Fruit fly (Drosophila melanogaster) whole organism, embryonic: ENCODE data around the gene CG15330.

Source experiments
- Atf6 ChIP-seq: fragments of 200-800 bp; sonication (Bioruptor generic); IDR thresholded peaks from 2 replicates; pipeline ENCODE4 v1.3.6; 2022; ENCODE audit warnings: missing biosample characterization, missing genetic modification characterization
- BEAF-32 ChIP-seq: fragments of 200-800 bp; sonication (Bioruptor generic); optimal IDR thresholded peaks from 3 replicates; lab custom pipeline; 2017; ENCODE audit warnings: missing biosample characterization, missing genetic modification characterization, mild to moderate bottlenecking, moderate library complexity, missing genetic modification reagents
- BtbVII ChIP-seq: fragments of 200-800 bp; sonication (Bioruptor generic); optimal IDR thresholded peaks from 3 replicates; lab custom pipeline; 2017; ENCODE audit warnings: missing biosample characterization, mild to moderate bottlenecking, missing genetic modification characterization
- CG10654 ChIP-seq: fragments of 200-800 bp; sonication (Bioruptor generic); optimal IDR thresholded peaks from 2 replicates; lab custom pipeline; 2016; ENCODE audit warnings: missing biosample characterization, missing genetic modification characterization
- CG12236 ChIP-seq: fragments of 200-800 bp; sonication (Bioruptor generic); optimal IDR thresholded peaks from 2 replicates; lab custom pipeline; 2016; ENCODE audit warnings: missing biosample characterization, missing genetic modification characterization
- CG12942 ChIP-seq: fragments of 200-800 bp; sonication (Bioruptor generic); optimal IDR thresholded peaks from 3 replicates; lab custom pipeline; 2016; ENCODE audit warnings: missing biosample characterization, missing genetic modification characterization
- CG13775 ChIP-seq: fragments of 200-800 bp; sonication (Bioruptor generic); optimal IDR thresholded peaks from 3 replicates; lab custom pipeline; 2017; ENCODE audit warnings: missing biosample characterization, mild to moderate bottlenecking, missing genetic modification characterization
- CG14965 ChIP-seq: fragments of 200-800 bp; sonication (Bioruptor generic); optimal IDR thresholded peaks from 2 replicates; lab custom pipeline; 2016; ENCODE audit warnings: missing biosample characterization, missing genetic modification characterization, borderline replicate concordance
- CG16813 ChIP-seq: fragments of 200-800 bp; sonication (Bioruptor generic); IDR thresholded peaks from 3 replicates; pipeline ENCODE4 v1.3.6; 2022; ENCODE audit warnings: missing biosample characterization, missing genetic modification characterization; ENCODE audit not compliant: partially characterized antibody
- CG17829 ChIP-seq: fragments of 200-800 bp; optimal IDR thresholded peaks from 2 replicates; lab custom pipeline; 2019; ENCODE audit warnings: missing biosample characterization, mild to moderate bottlenecking, missing genetic modification characterization, moderate library complexity
- CG18011 ChIP-seq: fragments of 200-800 bp; sonication (Bioruptor generic); optimal IDR thresholded peaks from 2 replicates; lab custom pipeline; 2017; ENCODE audit warnings: missing biosample characterization, missing genetic modification characterization, mild to moderate bottlenecking, moderate library complexity, missing genotype
- CG2129 ChIP-seq: fragments of 200-800 bp; sonication (Bioruptor generic); IDR thresholded peaks from 2 replicates; pipeline ENCODE4 v1.3.6; 2022; ENCODE audit warnings: missing biosample characterization, missing genetic modification characterization; ENCODE audit not compliant: partially characterized antibody
- CG2678 ChIP-seq: fragments of 200-800 bp; sonication (Bioruptor generic); optimal IDR thresholded peaks from 3 replicates; lab custom pipeline; 2019; ENCODE audit warnings: missing biosample characterization, mild to moderate bottlenecking, missing genetic modification characterization, moderate library complexity
- CG31224 ChIP-seq: fragments of 200-800 bp; sonication (Bioruptor generic); IDR thresholded peaks from 2 replicates; pipeline ENCODE4 v1.3.6; 2022; ENCODE audit warnings: missing biosample characterization, missing genetic modification characterization
- CG34224 ChIP-seq: fragments of 200-800 bp; sonication (Bioruptor generic); IDR thresholded peaks from 3 replicates; pipeline ENCODE4 v1.3.6; 2022; ENCODE audit warnings: missing biosample characterization, missing genetic modification characterization; ENCODE audit not compliant: partially characterized antibody
- CG34422 ChIP-seq: fragments of 200-800 bp; sonication (Bioruptor generic); IDR thresholded peaks from 3 replicates; pipeline ENCODE4 v1.3.6; 2022; ENCODE audit warnings: missing biosample characterization, missing genetic modification characterization
- CG43689 ChIP-seq: fragments of 200-800 bp; sonication (Bioruptor generic); IDR thresholded peaks from 2 replicates; pipeline ENCODE4 v1.3.6; 2022; ENCODE audit warnings: missing biosample characterization, missing genetic modification characterization
- CG6272 ChIP-seq: fragments of 200-800 bp; sonication (Bioruptor generic); IDR thresholded peaks from 2 replicates; pipeline ENCODE4 v1.3.6; 2022; ENCODE audit warnings: missing biosample characterization, missing genetic modification characterization
- CG6813 ChIP-seq: fragments of 200-800 bp; sonication (Bioruptor generic); optimal IDR thresholded peaks from 2 replicates; lab custom pipeline; 2017; ENCODE audit warnings: missing biosample characterization, missing genetic modification characterization, mild to moderate bottlenecking, moderate library complexity, missing genetic modification reagents
- CG7372 ChIP-seq: fragments of 200-800 bp; sonication (Bioruptor generic); IDR thresholded peaks from 2 replicates; pipeline ENCODE4 v1.3.6; 2022; ENCODE audit warnings: missing biosample characterization, missing genetic modification characterization
- CG7786 ChIP-seq: fragments of 200-800 bp; sonication (Bioruptor generic); optimal IDR thresholded peaks from 2 replicates; lab custom pipeline; 2016; ENCODE audit warnings: missing biosample characterization, missing genetic modification characterization
- CG8359 ChIP-seq: fragments of 200-800 bp; sonication (Bioruptor generic); optimal IDR thresholded peaks from 2 replicates; lab custom pipeline; 2017; ENCODE audit warnings: missing biosample characterization, mild to moderate bottlenecking, missing genetic modification characterization, borderline replicate concordance
- CG8478 ChIP-seq: fragments of >200 bp; optimal IDR thresholded peaks from 2 replicates; lab custom pipeline; 2018
- Dek ChIP-seq: fragments of 200-800 bp; sonication (Bioruptor generic); optimal IDR thresholded peaks from 3 replicates; lab custom pipeline; 2019; ENCODE audit warnings: missing biosample characterization, mild to moderate bottlenecking, missing genetic modification characterization, moderate library complexity
- Dref ChIP-seq: fragments of 200-800 bp; sonication (Bioruptor generic); IDR thresholded peaks from 2 replicates; pipeline ENCODE4 v1.3.6; 2022; ENCODE audit warnings: missing biosample characterization, missing genetic modification characterization
- Lpt ChIP-seq: fragments of >200 bp; optimal IDR thresholded peaks from 2 replicates; lab custom pipeline; 2018; ENCODE audit warnings: missing biosample characterization, missing genetic modification characterization
- Mad ChIP-seq: fragments of 200-800 bp; sonication (Bioruptor generic); optimal IDR thresholded peaks from 2 replicates; lab custom pipeline; 2016; ENCODE audit warnings: missing biosample characterization, missing genetic modification characterization
- Meics ChIP-seq: fragments of 200-800 bp; sonication (Bioruptor generic); optimal IDR thresholded peaks from 2 replicates; lab custom pipeline; 2017; ENCODE audit warnings: missing biosample characterization, mild to moderate bottlenecking, missing genetic modification characterization
- Mrtf ChIP-seq: fragments of 200-800 bp; sonication (Bioruptor generic); IDR thresholded peaks from 3 replicates; pipeline ENCODE4 v1.3.6; 2022; ENCODE audit warnings: missing biosample characterization, missing genetic modification characterization
- Nf-YC ChIP-seq: fragments of 200-800 bp; optimal IDR thresholded peaks from 3 replicates; lab custom pipeline; 2019; ENCODE audit warnings: missing biosample characterization, mild to moderate bottlenecking, missing genetic modification characterization, moderate library complexity
- Optix ChIP-seq: fragments of 200-800 bp; sonication (Bioruptor generic); IDR thresholded peaks from 3 replicates; pipeline ENCODE4 v1.3.6; 2022; ENCODE audit warnings: missing biosample characterization, missing genetic modification characterization
- Stat92E ChIP-seq, 3 experiments: fragments of >200 bp in 2 of 3; fragments of 200-800 bp in 1 of 3; sonication (Bioruptor generic) in 1 of 3; optimal IDR thresholded peaks; 2 replicates each; lab custom pipeline; 2017 to 2019; ENCODE audit warnings: missing biosample characterization in 3 of 3, missing genetic modification characterization in 3 of 3, mild to moderate bottlenecking in 1 of 3, moderate library complexity in 1 of 3
- Xbp1 ChIP-seq: fragments of 200-800 bp; sonication (Bioruptor generic); optimal IDR thresholded peaks from 3 replicates; lab custom pipeline; 2016; ENCODE audit warnings: missing biosample characterization, mild to moderate bottlenecking, missing genetic modification characterization
- abd-A ChIP-seq: fragments of 200-800 bp; sonication (Bioruptor generic); optimal IDR thresholded peaks from 3 replicates; lab custom pipeline; 2019; ENCODE audit warnings: missing biosample characterization, mild to moderate bottlenecking, missing genetic modification characterization, moderate library complexity
- ap ChIP-seq: fragments of 200-800 bp; sonication (Bioruptor generic); IDR thresholded peaks from 2 replicates; pipeline ENCODE4 v1.3.6; 2022; ENCODE audit warnings: missing biosample characterization, missing genetic modification characterization
- bbx ChIP-seq: fragments of 200-800 bp; sonication (Bioruptor generic); IDR thresholded peaks from 2 replicates; pipeline ENCODE4 v1.3.6; 2022; ENCODE audit warnings: missing biosample characterization, missing genetic modification characterization; ENCODE audit not compliant: partially characterized antibody
- cato ChIP-seq: fragments of 200-800 bp; sonication (Bioruptor generic); optimal IDR thresholded peaks from 2 replicates; lab custom pipeline; 2016; ENCODE audit warnings: missing biosample characterization, missing genetic modification characterization, borderline replicate concordance
- croc ChIP-seq: fragments of 200-800 bp; sonication (Bioruptor generic); conservative IDR thresholded peaks from 3 replicates; pipeline ENCODE4 v1.3.6; 2022; ENCODE audit warnings: missing biosample characterization, missing genetic modification characterization
- dmrt99B ChIP-seq: fragments of 200-800 bp; sonication (Bioruptor generic); optimal IDR thresholded peaks from 2 replicates; lab custom pipeline; 2018; ENCODE audit warnings: missing biosample characterization, mild to moderate bottlenecking, missing genetic modification characterization, moderate library complexity
- emc ChIP-seq: fragments of 200-800 bp; sonication (Bioruptor generic); optimal IDR thresholded peaks from 2 replicates; lab custom pipeline; 2016; ENCODE audit warnings: missing biosample characterization, missing genetic modification characterization
- fd102C ChIP-seq: fragments of 200-800 bp; sonication (Bioruptor generic); optimal IDR thresholded peaks from 2 replicates; lab custom pipeline; 2018; ENCODE audit warnings: missing biosample characterization, mild to moderate bottlenecking, missing genetic modification characterization, moderate library complexity
- fu2 ChIP-seq: fragments of 200-800 bp; sonication (Bioruptor generic); optimal IDR thresholded peaks from 2 replicates; lab custom pipeline; 2016; ENCODE audit warnings: missing biosample characterization, missing genetic modification characterization
- pb ChIP-seq: fragments of 200-800 bp; sonication (Bioruptor generic); optimal IDR thresholded peaks from 3 replicates; lab custom pipeline; 2016; ENCODE audit warnings: missing biosample characterization, missing genetic modification characterization
- pfk ChIP-seq: fragments of 200-800 bp; sonication (Bioruptor generic); optimal IDR thresholded peaks from 2 replicates; lab custom pipeline; 2018; ENCODE audit warnings: missing biosample characterization, mild to moderate bottlenecking, missing genetic modification characterization, moderate library complexity
- pros ChIP-seq: fragments of 200-800 bp; sonication (Bioruptor generic); optimal IDR thresholded peaks from 3 replicates; lab custom pipeline; 2019; ENCODE audit warnings: missing biosample characterization, mild to moderate bottlenecking, missing genetic modification characterization, moderate library complexity
- so ChIP-seq: fragments of 200-800 bp; sonication (Bioruptor generic); IDR thresholded peaks from 3 replicates; pipeline ENCODE4 v1.3.6; 2022; ENCODE audit warnings: missing biosample characterization, missing genetic modification characterization
- trem ChIP-seq: fragments of 200-800 bp; optimal IDR thresholded peaks from 3 replicates; lab custom pipeline; 2019; ENCODE audit warnings: missing biosample characterization, mild to moderate bottlenecking, missing genetic modification characterization, moderate library complexity
- tup ChIP-seq: fragments of 200-800 bp; sonication (Bioruptor generic); optimal IDR thresholded peaks from 2 replicates; lab custom pipeline; 2016; ENCODE audit warnings: missing biosample characterization, mild to moderate bottlenecking, missing genetic modification characterization, moderate library complexity
- vnd ChIP-seq: fragments of 200-800 bp; sonication (Bioruptor generic); IDR thresholded peaks from 3 replicates; pipeline ENCODE4 v1.3.6; 2022; ENCODE audit warnings: missing biosample characterization, missing genetic modification characterization; ENCODE audit not compliant: partially characterized antibody
- yki ChIP-seq: fragments of >200 bp; optimal IDR thresholded peaks from 3 replicates; lab custom pipeline; 2018

The CG15330 gene

DNA sequence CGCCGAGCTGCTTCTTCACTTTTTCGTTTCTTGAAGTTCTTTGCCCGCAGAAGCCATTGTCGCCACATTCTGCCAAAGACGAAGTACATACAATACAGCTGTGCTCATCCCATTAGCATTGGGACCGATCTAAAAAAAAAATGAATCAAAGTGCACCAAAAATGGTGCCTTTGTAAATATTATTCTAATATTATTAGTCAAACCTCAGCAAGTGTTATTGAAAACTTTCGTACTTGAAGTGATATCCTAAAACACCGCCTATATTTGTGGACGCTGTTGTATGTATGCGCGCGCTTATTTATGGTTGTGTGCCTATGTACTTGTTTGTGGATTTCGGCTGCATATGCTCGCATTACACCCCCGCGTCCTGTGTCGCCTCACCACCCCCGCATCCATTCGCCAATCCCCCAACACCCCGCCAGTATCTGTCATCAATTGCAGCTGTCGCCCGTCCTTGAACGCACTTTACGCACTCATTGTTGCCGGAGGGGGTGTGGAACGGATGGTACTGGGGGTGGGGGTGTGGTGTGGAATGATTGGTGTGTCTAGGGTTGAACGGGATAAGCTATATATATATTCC is 16.6 kb downstream of the CG15330 start (continued):
- no peak for TF ChIP-seq CG14965 (GFP tag; lab: Kevin White, UChicago)
- TF ChIP-seq CG2678 (tag; lab: Kevin White, UChicago), result peak; percentile 90
- TF ChIP-seq tup (GFP tag; lab: Kevin White, UChicago), result peak; percentile 61
- peak in 1 of 3 experiments; percentile 66 for TF ChIP-seq Stat92E (GFP tag; optimal IDR thresholded peaks at IDR 0.05; lab: Kevin White, UChicago)
- peak; percentile 90 for TF ChIP-seq CG6813 (GFP tag; lab: Kevin White, UChicago)
- no peak for TF ChIP-seq yki (lab: Kevin White, UChicago)
- TF ChIP-seq BEAF-32 (GFP tag; lab: Kevin White, UChicago), result no peak
- peak; percentile 79 for TF ChIP-seq Atf6 (GFP tag; lab: Robert Waterston, UW)
- peak; percentile 71 for TF ChIP-seq CG12942 (GFP tag; lab: Kevin White, UChicago)
- TF ChIP-seq bbx (GFP tag; lab: Robert Waterston, UW), result no peak
- peak; percentile 89 for TF ChIP-seq Optix (GFP tag; lab: Robert Waterston, UW)
- TF ChIP-seq CG6272 (GFP tag; lab: Robert Waterston, UW), result peak; percentile 72
- TF ChIP-seq dmrt99B (tag; lab: Kevin White, UChicago), result peak; percentile 92
- no peak for TF ChIP-seq emc (GFP tag; lab: Kevin White, UChicago)
- TF ChIP-seq CG8359 (GFP tag; lab: Kevin White, UChicago), result peak; percentile 78
- peak; percentile 59 for TF ChIP-seq CG7786 (GFP tag; lab: Kevin White, UChicago)
- TF ChIP-seq fd102C (GFP tag; lab: Kevin White, UChicago), result peak; percentile 28
- TF ChIP-seq CG18011 (GFP tag; lab: Kevin White, UChicago), result peak; percentile 66
- TF ChIP-seq BtbVII (GFP tag; lab: Kevin White, UChicago), result peak; percentile 82
- peak; percentile 60 for TF ChIP-seq pros (GFP tag; lab: Kevin White, UChicago)
- TF ChIP-seq CG13775, result peak; percentile 77
- peak; percentile 85 for TF ChIP-seq ap
- TF ChIP-seq so (GFP tag; lab: Robert Waterston, UW), result peak; percentile 92
- peak; percentile 84 for TF ChIP-seq croc (GFP tag; lab: Robert Waterston, UW)
- no peak for TF ChIP-seq vnd
- TF ChIP-seq Meics (GFP tag; lab: Kevin White, UChicago), result peak; percentile 81
- peak; percentile 68 for TF ChIP-seq Mad
- TF ChIP-seq CG7372 (GFP tag; lab: Robert Waterston, UW), result peak; percentile 74
- TF ChIP-seq Nf-YC (tag; lab: Kevin White, UChicago), result peak; percentile 16
- TF ChIP-seq pfk (GFP tag; lab: Kevin White, UChicago), result no peak
- peak; percentile 17 for TF ChIP-seq fu2 (GFP tag; lab: Kevin White, UChicago)
- TF ChIP-seq CG34224, result no peak
- TF ChIP-seq Mrtf (GFP tag; lab: Robert Waterston, UW), result peak; percentile 88
- TF ChIP-seq abd-A, result peak; percentile 58
- peak; percentile 74 for TF ChIP-seq CG10654 (GFP tag; lab: Kevin White, UChicago)
- no peak for TF ChIP-seq CG16813 (GFP tag; lab: Robert Waterston, UW)
- TF ChIP-seq Dref (GFP tag; lab: Robert Waterston, UW), result no peak
- peak; percentile 88 for TF ChIP-seq Xbp1 (GFP tag; lab: Kevin White, UChicago)
- no peak for TF ChIP-seq CG8478 (lab: Kevin White, UChicago)
- TF ChIP-seq CG34422 (GFP tag; lab: Robert Waterston, UW), result peak; percentile 91
- no peak for TF ChIP-seq Lpt (GFP tag; lab: Kevin White, UChicago)
- peak; percentile 72 for TF ChIP-seq cato
- TF ChIP-seq pb (GFP tag; lab: Kevin White, UChicago), result peak; percentile 33
- TF ChIP-seq CG43689 (GFP tag; lab: Robert Waterston, UW), result peak; percentile 82
- TF ChIP-seq CG31224 (GFP tag; lab: Robert Waterston, UW), result peak; percentile 63
- peak; percentile 82 for TF ChIP-seq CG17829 (tag; lab: Kevin White, UChicago)
- peak; percentile 64 for TF ChIP-seq Dek (tag; lab: Kevin White, UChicago)
- TF ChIP-seq trem (tag; lab: Kevin White, UChicago), result peak; percentile 67
- peak; percentile 61 for TF ChIP-seq CG12236 (GFP tag; lab: Kevin White, UChicago)
- TF ChIP-seq CG2129, result no peak
